Fruit fly (Drosophila melanogaster): Measurements from ENCODE around the gene Acn.

Gene Acn

DNA sequence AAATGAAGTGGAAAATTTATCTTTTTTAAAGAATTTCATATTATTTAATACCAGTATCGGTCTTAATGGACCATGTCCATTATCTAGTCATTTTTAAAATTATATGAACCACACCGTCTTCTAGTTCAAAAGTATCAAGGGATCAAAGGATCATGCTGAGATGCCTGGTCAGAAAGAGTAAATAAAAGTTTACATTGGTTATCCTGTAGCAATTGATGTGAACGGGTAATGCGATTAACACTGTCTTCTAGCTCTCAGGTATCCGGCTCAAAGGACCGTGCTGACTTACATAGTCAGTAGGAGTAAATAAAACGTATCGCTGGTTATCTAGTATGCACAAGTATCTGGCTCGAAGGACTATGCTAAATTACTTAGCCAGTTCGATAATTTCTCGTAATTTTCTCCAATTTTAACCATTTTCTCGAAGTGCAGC, 26.0 kb upstream of the Acn start:
- TF ChIP-seq svp (GFP tag) (peak; percentile 62), salr (GFP tag; optimal IDR thresholded peaks at IDR 0.05) (peak in 1 of 2 experiments; percentile 1), cyc (GFP tag; optimal IDR thresholded peaks at IDR 0.05) (no peak), CG31627 (GFP tag; optimal IDR thresholded peaks at IDR 0.05) (no peak), CG11762 (GFP tag; optimal IDR thresholded peaks at IDR 0.05; ENCODE audit: insufficient read depth) (no peak), CG10631 (GFP tag; optimal IDR thresholded peaks at IDR 0.05) (peak; percentile 30), esn (GFP tag; optimal IDR thresholded peaks at IDR 0.05) (peak; percentile 21), Eip78C (GFP tag) (peak; percentile 66), lz (GFP tag; optimal IDR thresholded peaks at IDR 0.05) (peak; percentile 29), CG6163 (GFP tag; IDR thresholded peaks at IDR 0.05) (no peak), CG11294 (GFP tag; IDR thresholded peaks at IDR 0.05) (no peak), CG15336 (GFP tag; IDR thresholded peaks at IDR 0.05) (no peak), Smox (GFP tag; optimal IDR thresholded peaks at IDR 0.05) (peak; percentile 26), ss (GFP tag; optimal IDR thresholded peaks at IDR 0.05) (no peak), CG6808 (GFP tag; optimal IDR thresholded peaks at IDR 0.05) (peak; percentile 41), Sox102F (GFP tag; optimal IDR thresholded peaks at IDR 0.05) (no peak), OdsH (GFP tag; optimal IDR thresholded peaks at IDR 0.05) (peak; percentile 8), CG3032 (tag; optimal IDR thresholded peaks at IDR 0.05) (peak; percentile 5), Met (GFP tag; optimal IDR thresholded peaks at IDR 0.05) (peak; percentile 25), topi (GFP tag; optimal IDR thresholded peaks at IDR 0.05) (no peak), CG16779 (tag; optimal IDR thresholded peaks at IDR 0.05) (no peak), Hr4 (GFP tag; optimal IDR thresholded peaks at IDR 0.05) (peak; percentile 20), Hr39 (GFP tag; optimal IDR thresholded peaks at IDR 0.05) (peak; percentile 6), CG32006 (GFP tag; optimal IDR thresholded peaks at IDR 0.05) (peak; percentile 45), vri (GFP tag; optimal IDR thresholded peaks at IDR 0.05) (no peak)

DNA sequence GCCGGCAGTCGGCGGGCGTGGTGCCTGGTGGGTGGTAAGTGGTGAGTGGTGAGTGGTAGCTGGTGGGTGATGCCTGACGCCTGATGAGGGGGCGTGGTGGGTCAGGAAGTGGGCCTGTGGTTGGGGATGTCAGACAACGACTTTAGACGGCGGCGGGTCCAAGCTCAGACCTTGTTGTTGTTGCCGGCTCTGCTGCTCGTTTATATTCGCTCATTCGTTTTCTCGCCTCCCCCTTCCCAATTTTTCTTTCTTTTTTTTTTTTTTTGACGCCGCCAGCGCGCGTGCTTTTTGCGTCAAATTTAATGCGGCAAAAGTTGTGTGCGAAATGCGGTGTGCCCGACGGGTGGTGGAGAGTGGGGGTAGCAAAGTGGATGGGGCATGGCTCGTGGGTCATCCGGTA, 25.5 kb upstream of the Acn start:
- no peak for TF ChIP-seq Ets21C (GFP tag; optimal IDR thresholded peaks at IDR 0.05)
- no peak for TF ChIP-seq Eip78C (GFP tag)
- TF ChIP-seq Met (GFP tag; optimal IDR thresholded peaks at IDR 0.05), result no peak
- no peak for TF ChIP-seq acj6 (GFP tag; optimal IDR thresholded peaks at IDR 0.05)
- no peak for TF ChIP-seq Eip93F (GFP tag; optimal IDR thresholded peaks at IDR 0.05)
- TF ChIP-seq CG7368 (GFP tag; optimal IDR thresholded peaks at IDR 0.05), result no peak
- TF ChIP-seq CG11294 (GFP tag; IDR thresholded peaks at IDR 0.05), result no peak
- no peak for TF ChIP-seq CG31627 (GFP tag; optimal IDR thresholded peaks at IDR 0.05)
- no peak for TF ChIP-seq eg (GFP tag; IDR thresholded peaks at IDR 0.05)
- no peak for TF ChIP-seq salr (GFP tag; optimal IDR thresholded peaks at IDR 0.05)
- no peak for TF ChIP-seq Sox15 (GFP tag; optimal IDR thresholded peaks at IDR 0.05)
- no peak for TF ChIP-seq net (GFP tag; optimal IDR thresholded peaks at IDR 0.05)
- no peak for TF ChIP-seq CG10669 (GFP tag; optimal IDR thresholded peaks at IDR 0.05)
- TF ChIP-seq dsx (GFP tag; optimal IDR thresholded peaks at IDR 0.05; ENCODE audit: poor library complexity, severe bottlenecking), result no peak

- TF ChIP-seq CG3919 (GFP tag; optimal IDR thresholded peaks at IDR 0.05) (peak; percentile 80), Met (GFP tag; optimal IDR thresholded peaks at IDR 0.05) (peak; percentile 84), Smox (GFP tag; optimal IDR thresholded peaks at IDR 0.05) (peak; percentile 78), ss (GFP tag; optimal IDR thresholded peaks at IDR 0.05) (peak; percentile 92 to 96), spab (GFP tag; optimal IDR thresholded peaks at IDR 0.05) (peak; percentile 84), vri (GFP tag; optimal IDR thresholded peaks at IDR 0.05) (peak; percentile 68), OdsH (GFP tag; optimal IDR thresholded peaks at IDR 0.05) (peak; percentile 84), CG32006 (GFP tag; optimal IDR thresholded peaks at IDR 0.05) (peak; percentile 89), CG34406 (GFP tag; optimal IDR thresholded peaks at IDR 0.05) (peak; percentile 80), CG8632 (GFP tag; optimal IDR thresholded peaks at IDR 0.05) (peak; percentile 84), CG6792 (GFP tag; optimal IDR thresholded peaks at IDR 0.05) (peak; percentile 82), Sox102F (GFP tag; optimal IDR thresholded peaks at IDR 0.05) (peak; percentile 85), Ets96B (tag; optimal IDR thresholded peaks at IDR 0.05) (peak; percentile 90), CG31627 (GFP tag; optimal IDR thresholded peaks at IDR 0.05) (peak; percentile 72), eg (GFP tag; IDR thresholded peaks at IDR 0.05) (peak; percentile 53; the same call in 2 of the 3 replicates), Sox15 (GFP tag; optimal IDR thresholded peaks at IDR 0.05) (peak; percentile 62), Lpt (GFP tag; optimal IDR thresholded peaks at IDR 0.05) (peak; percentile 59), CG3032 (tag; optimal IDR thresholded peaks at IDR 0.05) (peak; percentile 90), Gug (GFP tag; IDR thresholded peaks at IDR 0.05) (0 out of 2 replicates have a peak, but pooled peaks have one; percentile 8), pdm3 (GFP tag; optimal IDR thresholded peaks at IDR 0.05) (peak; percentile 84), Ets21C (GFP tag; optimal IDR thresholded peaks at IDR 0.05) (peak; percentile 65), CG11294 (GFP tag; IDR thresholded peaks at IDR 0.05) (no peak; the same call in 1 of the 2 replicates), dac (GFP tag; optimal IDR thresholded peaks at IDR 0.05) (peak; percentile 53), cyc (GFP tag; optimal IDR thresholded peaks at IDR 0.05) (peak; percentile 71), CG7368 (GFP tag; optimal IDR thresholded peaks at IDR 0.05) (peak; percentile 53)
These were observed 23.6 kb upstream of the Acn start for dm6 chr2L:19021278-19022220.
